Fruit fly (Drosophila melanogaster): Measurements from ENCODE around the gene CG15824.

CG15824 gene

DNA sequence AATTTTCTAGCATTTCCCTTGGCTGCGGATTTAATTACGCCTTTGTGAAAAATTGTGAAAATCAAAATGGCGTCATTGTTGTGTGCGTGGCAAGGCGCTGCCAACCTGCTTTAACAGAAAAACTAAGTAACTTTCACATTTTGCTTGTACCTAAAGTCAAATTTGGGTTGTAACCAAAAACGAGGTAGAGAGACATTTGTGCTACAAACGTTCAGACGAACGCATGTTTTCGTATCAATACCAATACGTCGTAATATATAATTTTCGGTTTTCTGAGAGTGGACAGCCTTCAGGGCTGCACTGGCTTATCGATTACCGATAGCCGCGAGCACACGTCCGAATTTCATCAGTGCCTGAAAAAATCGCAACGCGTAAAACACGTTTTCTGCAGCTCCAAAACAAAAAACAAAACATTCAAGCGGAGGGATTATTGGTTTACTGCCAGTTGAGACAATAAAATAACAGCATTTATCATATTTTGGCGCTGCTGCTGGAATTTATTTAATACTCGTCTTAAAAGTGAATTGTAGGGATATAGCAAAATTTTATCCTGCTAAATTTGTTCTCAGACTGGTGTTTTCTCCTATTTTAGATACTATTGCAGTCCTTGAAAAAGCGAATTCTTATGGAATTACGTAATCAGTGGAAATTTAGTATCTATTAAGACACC, 14.1 kb downstream of the CG15824 start (continued):
- no peak for TF ChIP-seq CG10274 (GFP tag; optimal IDR thresholded peaks at IDR 0.05)
- TF ChIP-seq da (GFP tag; optimal IDR thresholded peaks at IDR 0.05) = no peak
- TF ChIP-seq Nf-YC (tag; optimal IDR thresholded peaks at IDR 0.05) = peak; percentile 49
- no peak for TF ChIP-seq CG6683 (GFP tag; optimal IDR thresholded peaks at IDR 0.05)
- TF ChIP-seq slbo (GFP tag; IDR thresholded peaks at IDR 0.05) = peak; percentile 79
- no peak for TF ChIP-seq jigr1 (GFP tag; IDR thresholded peaks at IDR 0.05)
- TF ChIP-seq fd64A (GFP tag; optimal IDR thresholded peaks at IDR 0.05) = no peak
- no peak for TF ChIP-seq grn (GFP tag; optimal IDR thresholded peaks at IDR 0.05)
- peak; percentile 50 for TF ChIP-seq CG13123 (GFP tag; optimal IDR thresholded peaks at IDR 0.05)
- peak; percentile 45; the same call in 1 of the 2 replicates for TF ChIP-seq Taf1 (GFP tag; IDR thresholded peaks at IDR 0.05)
- peak; percentile 57 for TF ChIP-seq CG10543 (GFP tag; optimal IDR thresholded peaks at IDR 0.05)
- peak; percentile 59 for TF ChIP-seq esg (GFP tag; conservative IDR thresholded peaks at IDR 0.05)
- TF ChIP-seq Ssrp (tag; optimal IDR thresholded peaks at IDR 0.05) = peak; percentile 67
- TF ChIP-seq CG1233 (GFP tag; optimal IDR thresholded peaks at IDR 0.05) = peak; percentile 47
- TF ChIP-seq so (GFP tag; IDR thresholded peaks at IDR 0.05) = peak; percentile 65; the same call in 1 of the 3 replicates
- TF ChIP-seq ab (GFP tag; optimal IDR thresholded peaks at IDR 0.05) = peak; percentile 23
- peak; percentile 73 for TF ChIP-seq CG15514 (GFP tag; optimal IDR thresholded peaks at IDR 0.05)
- no peak for TF ChIP-seq prd (optimal IDR thresholded peaks at IDR 0.05)
- TF ChIP-seq prd (GFP tag; IDR thresholded peaks at IDR 0.05) = peak; percentile 75
- peak; percentile 48 for TF ChIP-seq kay (GFP tag; optimal IDR thresholded peaks at IDR 0.05)
- TF ChIP-seq stc (GFP tag; IDR thresholded peaks at IDR 0.05) = peak; percentile 68
- TF ChIP-seq Mrtf (GFP tag; IDR thresholded peaks at IDR 0.05) = peak; percentile 52; the same call in 2 of the 3 replicates
- no peak for TF ChIP-seq Doc3 (GFP tag; IDR thresholded peaks at IDR 0.05; ENCODE audit: partially characterized antibody)
- TF ChIP-seq CG10147 (GFP tag; optimal IDR thresholded peaks at IDR 0.05) = no peak
- peak; percentile 56 for TF ChIP-seq Usf (GFP tag; optimal IDR thresholded peaks at IDR 0.05)
- no peak for TF ChIP-seq Dp (GFP tag; optimal IDR thresholded peaks at IDR 0.05)
- TF ChIP-seq ATbp (GFP tag; optimal IDR thresholded peaks at IDR 0.05) = peak; percentile 41
- TF ChIP-seq CG7556 (GFP tag; optimal IDR thresholded peaks at IDR 0.05) = peak; percentile 61
- TF ChIP-seq nmo (GFP tag; optimal IDR thresholded peaks at IDR 0.05) = peak; percentile 68
- TF ChIP-seq CG15073 (GFP tag; optimal IDR thresholded peaks at IDR 0.05) = peak; percentile 15
- peak; percentile 8 for TF ChIP-seq CG12744 (GFP tag; optimal IDR thresholded peaks at IDR 0.05)
- TF ChIP-seq Xrp1 (GFP tag; IDR thresholded peaks at IDR 0.05) = peak; percentile 77
- TF ChIP-seq Dll (GFP tag; IDR thresholded peaks at IDR 0.05; ENCODE audit: partially characterized antibody) = peak; percentile 50; the same call in 1 of the 4 replicates
- peak; percentile 62 for TF ChIP-seq CG11504 (tag; optimal IDR thresholded peaks at IDR 0.05)
- TF ChIP-seq ken (GFP tag; IDR thresholded peaks at IDR 0.05) = peak; percentile 71
- TF ChIP-seq CG17568 (GFP tag; optimal IDR thresholded peaks at IDR 0.05) = no peak
- TF ChIP-seq CG13894 (tag; optimal IDR thresholded peaks at IDR 0.05) = peak; percentile 7
- TF ChIP-seq Lhr (GFP tag; optimal IDR thresholded peaks at IDR 0.05) = peak; percentile 41
- peak; percentile 75 for TF ChIP-seq CG9437 (GFP tag; optimal IDR thresholded peaks at IDR 0.05)
- TF ChIP-seq Camta (GFP tag; optimal IDR thresholded peaks at IDR 0.05) = peak; percentile 73
- TF ChIP-seq NC2β (GFP tag; optimal IDR thresholded peaks at IDR 0.05) = peak; percentile 47
- peak; percentile 18 for TF ChIP-seq CG17912 (GFP tag; optimal IDR thresholded peaks at IDR 0.05)
- TF ChIP-seq tap (tag; optimal IDR thresholded peaks at IDR 0.05) = no peak
- TF ChIP-seq toy (GFP tag; IDR thresholded peaks at IDR 0.05) = no peak
- peak in 1 of 2 experiments; percentile 28 for TF ChIP-seq Eip74EF (GFP tag; optimal IDR thresholded peaks at IDR 0.05)
- TF ChIP-seq CG18262 (tag; optimal IDR thresholded peaks at IDR 0.05) = peak; percentile 43
- TF ChIP-seq CG4820 (GFP tag; optimal IDR thresholded peaks at IDR 0.05) = peak; percentile 52
- peak; percentile 41; the same call in 1 of the 2 replicates for TF ChIP-seq MBD-R2 (GFP tag; IDR thresholded peaks at IDR 0.05)
- peak; percentile 70 for TF ChIP-seq Ptx1 (GFP tag; IDR thresholded peaks at IDR 0.05)
